Fruit fly (Drosophila melanogaster) whole organism, embryonic: ENCODE results near the gene CG33543.

Experiments used
- BEAF-32 ChIP-seq: fragments of 200-800 bp; sonication (Bioruptor generic); optimal IDR thresholded peaks from 3 replicates; lab custom pipeline; 2017; ENCODE audit warnings: missing biosample characterization, missing genetic modification characterization, mild to moderate bottlenecking, moderate library complexity, missing genetic modification reagents
- CG10209 ChIP-seq: fragments of 200-800 bp; sonication (Bioruptor generic); optimal IDR thresholded peaks from 3 replicates; lab custom pipeline; 2017; ENCODE audit warnings: missing biosample characterization, mild to moderate bottlenecking, missing genetic modification characterization, missing genetic modification reagents
- CG11723 ChIP-seq: fragments of 200-800 bp; sonication (Bioruptor generic); optimal IDR thresholded peaks from 2 replicates; lab custom pipeline; 2017; ENCODE audit warnings: missing biosample characterization, mild to moderate bottlenecking, missing genetic modification characterization
- CG12659 ChIP-seq: fragments of 200-800 bp; sonication (Bioruptor generic); optimal IDR thresholded peaks from 3 replicates; lab custom pipeline; 2017; ENCODE audit warnings: mild to moderate bottlenecking, missing biosample characterization, missing genetic modification reagents, missing genetic modification characterization
- CG13123 ChIP-seq: fragments of 200-800 bp; sonication (Bioruptor generic); optimal IDR thresholded peaks from 2 replicates; lab custom pipeline; 2016; ENCODE audit warnings: missing biosample characterization, missing genetic modification characterization
- CG13424 ChIP-seq: fragments of 200-800 bp; sonication (Bioruptor generic); optimal IDR thresholded peaks from 2 replicates; lab custom pipeline; 2019; ENCODE audit warnings: missing biosample characterization, mild to moderate bottlenecking, missing genetic modification characterization, moderate library complexity
- CG14441 ChIP-seq: fragments of 200-800 bp; sonication (Bioruptor generic); IDR thresholded peaks from 2 replicates; pipeline ENCODE4 v1.3.6; 2022; ENCODE audit warnings: missing biosample characterization, missing genetic modification characterization
- CG17359 ChIP-seq: fragments of 200-800 bp; sonication (Bioruptor generic); optimal IDR thresholded peaks from 3 replicates; lab custom pipeline; 2018; ENCODE audit warnings: missing biosample characterization, mild to moderate bottlenecking, missing genetic modification characterization, moderate library complexity
- CG18764 ChIP-seq: fragments of 200-800 bp; sonication (Bioruptor generic); optimal IDR thresholded peaks from 3 replicates; lab custom pipeline; 2016; ENCODE audit warnings: missing biosample characterization, missing genetic modification characterization
- CG2202 ChIP-seq: fragments of 200-800 bp; sonication (Bioruptor generic); optimal IDR thresholded peaks from 2 replicates; lab custom pipeline; 2018; ENCODE audit warnings: missing biosample characterization, mild to moderate bottlenecking, missing genetic modification characterization
- CG3163 ChIP-seq: fragments of 200-800 bp; sonication (Bioruptor generic); optimal IDR thresholded peaks from 3 replicates; lab custom pipeline; 2016; ENCODE audit warnings: missing biosample characterization, missing genetic modification characterization
- CG32767 ChIP-seq: fragments of 200-800 bp; sonication (Bioruptor generic); IDR thresholded peaks from 2 replicates; pipeline ENCODE4 v1.3.6; 2022; ENCODE audit warnings: missing biosample characterization, missing genetic modification characterization
- CG3281 ChIP-seq: fragments of 200-800 bp; sonication (Bioruptor generic); optimal IDR thresholded peaks from 3 replicates; lab custom pipeline; 2017; ENCODE audit warnings: missing biosample characterization, mild to moderate bottlenecking, missing genetic modification characterization
- CG34376 ChIP-seq: fragments of 200-800 bp; sonication (Bioruptor generic); optimal IDR thresholded peaks from 2 replicates; lab custom pipeline; 2018; ENCODE audit warnings: missing biosample characterization, mild to moderate bottlenecking, missing genetic modification characterization
- CG43689 ChIP-seq: fragments of 200-800 bp; sonication (Bioruptor generic); IDR thresholded peaks from 2 replicates; pipeline ENCODE4 v1.3.6; 2022; ENCODE audit warnings: missing biosample characterization, missing genetic modification characterization
- CG6683 ChIP-seq: fragments of 200-800 bp; sonication (Bioruptor generic); optimal IDR thresholded peaks from 2 replicates; lab custom pipeline; 2017; ENCODE audit warnings: missing biosample characterization, mild to moderate bottlenecking, missing genetic modification characterization, missing genetic modification reagents
- CG6689 ChIP-seq: fragments of 200-800 bp; sonication (Bioruptor generic); IDR thresholded peaks from 2 replicates; pipeline ENCODE4 v1.3.6; 2022; ENCODE audit warnings: missing biosample characterization, missing genetic modification characterization
- CG7271 ChIP-seq: fragments of 200-800 bp; sonication (Bioruptor generic); optimal IDR thresholded peaks from 2 replicates; lab custom pipeline; 2018; ENCODE audit warnings: missing biosample characterization, mild to moderate bottlenecking, missing genetic modification characterization, moderate library complexity
- CG7556 ChIP-seq: fragments of 200-800 bp; sonication (Bioruptor generic); optimal IDR thresholded peaks from 2 replicates; lab custom pipeline; 2017; ENCODE audit warnings: missing biosample characterization, mild to moderate bottlenecking, missing genetic modification characterization
- D19A ChIP-seq: fragments of 200-800 bp; optimal IDR thresholded peaks from 3 replicates; lab custom pipeline; 2019; ENCODE audit warnings: missing biosample characterization, mild to moderate bottlenecking, missing genetic modification characterization, moderate library complexity
- Dek ChIP-seq: fragments of 200-800 bp; sonication (Bioruptor generic); optimal IDR thresholded peaks from 3 replicates; lab custom pipeline; 2019; ENCODE audit warnings: missing biosample characterization, mild to moderate bottlenecking, missing genetic modification characterization, moderate library complexity
- Dip3 ChIP-seq: fragments of 200-800 bp; sonication (Bioruptor generic); optimal IDR thresholded peaks from 3 replicates; lab custom pipeline; 2016; ENCODE audit warnings: missing biosample characterization, missing genetic modification characterization
- Dp ChIP-seq: fragments of 200-800 bp; sonication (Bioruptor generic); optimal IDR thresholded peaks from 2 replicates; lab custom pipeline; 2018; ENCODE audit warnings: missing biosample characterization, mild to moderate bottlenecking, missing genetic modification characterization, moderate library complexity
- Elba2 ChIP-seq: fragments of 200-800 bp; sonication (Bioruptor generic); optimal IDR thresholded peaks from 3 replicates; lab custom pipeline; 2016; ENCODE audit warnings: missing biosample characterization, missing genetic modification characterization
- Ets65A ChIP-seq: fragments of 200-800 bp; sonication (Bioruptor generic); peaks from one replicate; lab custom pipeline; 2016; ENCODE audit warnings: missing biosample characterization, missing genetic modification characterization
- Ets97D ChIP-seq: fragments of 200-800 bp; sonication (Bioruptor generic); optimal IDR thresholded peaks from 3 replicates; lab custom pipeline; 2016; ENCODE audit warnings: missing biosample characterization, missing genetic modification characterization
- Fer3 ChIP-seq: fragments of 200-800 bp; sonication (Bioruptor generic); optimal IDR thresholded peaks from 2 replicates; lab custom pipeline; 2018; ENCODE audit warnings: missing biosample characterization, mild to moderate bottlenecking, missing genetic modification characterization, moderate library complexity
- Hand ChIP-seq: fragments of 200-800 bp; sonication (Bioruptor generic); optimal IDR thresholded peaks from 2 replicates; lab custom pipeline; 2017; ENCODE audit warnings: mild to moderate bottlenecking, missing biosample characterization, missing genetic modification reagents, missing genetic modification characterization
- Hmr ChIP-seq: fragments of 200-800 bp; sonication (Bioruptor generic); optimal IDR thresholded peaks from 3 replicates; lab custom pipeline; 2017; ENCODE audit warnings: mild to moderate bottlenecking, missing biosample characterization, missing genetic modification reagents, missing genetic modification characterization
- Hr51 ChIP-seq, 2 experiments: fragments of 200-800 bp; sonication (Bioruptor generic); optimal IDR thresholded peaks; 2 replicates in 1 of 2; 3 replicates in 1 of 2; lab custom pipeline; 2016 to 2018; ENCODE audit warnings: missing biosample characterization in 2 of 2, missing genetic modification characterization in 2 of 2, mild to moderate bottlenecking in 1 of 2, moderate library complexity in 1 of 2
- Lhr ChIP-seq: fragments of 200-800 bp; sonication (Bioruptor generic); optimal IDR thresholded peaks from 3 replicates; lab custom pipeline; 2017; ENCODE audit warnings: mild to moderate bottlenecking, missing biosample characterization, missing genetic modification reagents, missing genetic modification characterization
- NC2α ChIP-seq: fragments of 200-800 bp; sonication (Bioruptor generic); optimal IDR thresholded peaks from 2 replicates; lab custom pipeline; 2016; ENCODE audit warnings: missing biosample characterization, missing genetic modification characterization
- Nf-YC ChIP-seq: fragments of 200-800 bp; optimal IDR thresholded peaks from 3 replicates; lab custom pipeline; 2019; ENCODE audit warnings: missing biosample characterization, mild to moderate bottlenecking, missing genetic modification characterization, moderate library complexity
- Pdp1 ChIP-seq, 2 experiments: fragments of 200-800 bp; sonication (Bioruptor generic); optimal IDR thresholded peaks; 3 replicates each; lab custom pipeline; 2016; ENCODE audit warnings: missing biosample characterization in 2 of 2, missing genetic modification characterization in 2 of 2, mild to moderate bottlenecking in 1 of 2, moderate library complexity in 1 of 2
- Scr ChIP-seq: fragments of 200-800 bp; sonication (Bioruptor generic); IDR thresholded peaks from 2 replicates; pipeline ENCODE4 v1.3.6; 2022; ENCODE audit warnings: missing biosample characterization, missing genetic modification characterization; ENCODE audit not compliant: partially characterized antibody
- az2 ChIP-seq: fragments of 200-800 bp; sonication (Bioruptor generic); optimal IDR thresholded peaks from 3 replicates; lab custom pipeline; 2016; ENCODE audit warnings: missing biosample characterization, missing genetic modification characterization
- cg ChIP-seq: fragments of 200-800 bp; sonication (Bioruptor generic); optimal IDR thresholded peaks from 3 replicates; lab custom pipeline; 2019; ENCODE audit warnings: missing biosample characterization, mild to moderate bottlenecking, missing genetic modification characterization, moderate library complexity
- chinmo ChIP-seq: fragments of 200-800 bp; sonication (Bioruptor generic); IDR thresholded peaks from 4 replicates; pipeline ENCODE4 v1.3.6; 2022; ENCODE audit warnings: missing biosample characterization, missing genetic modification characterization; ENCODE audit not compliant: partially characterized antibody
- chn ChIP-seq: fragments of 200-800 bp; sonication (Bioruptor generic); optimal IDR thresholded peaks from 2 replicates; lab custom pipeline; 2016; ENCODE audit warnings: missing biosample characterization, missing genetic modification characterization
- dpn ChIP-seq, 2 experiments: fragments of 200-800 bp; sonication (Bioruptor generic); optimal IDR thresholded peaks; 3 replicates each; lab custom pipeline; 2016; ENCODE audit warnings: missing biosample characterization in 2 of 2, missing genetic modification characterization in 2 of 2
- gce ChIP-seq: fragments of 200-800 bp; sonication (Bioruptor generic); IDR thresholded peaks from 3 replicates; pipeline ENCODE4 v1.3.6; 2022; ENCODE audit warnings: missing biosample characterization, missing genetic modification characterization
- ham ChIP-seq: fragments of 200-800 bp; sonication (Bioruptor generic); IDR thresholded peaks from 2 replicates; pipeline ENCODE4 v1.3.6; 2022; ENCODE audit warnings: missing biosample characterization, missing genetic modification characterization
- insv ChIP-seq, 2 experiments: fragments of 200-800 bp; sonication (Bioruptor generic); optimal IDR thresholded peaks; 3 replicates each; lab custom pipeline; 2016 to 2018; ENCODE audit warnings: missing biosample characterization in 2 of 2, missing genetic modification characterization in 2 of 2
- otp ChIP-seq: fragments of 200-800 bp; sonication (Bioruptor generic); IDR thresholded peaks from 3 replicates; pipeline ENCODE4, ENCODE4 v1.3.6; 2022; ENCODE audit warnings: missing biosample characterization, missing genetic modification characterization
- prd ChIP-seq, 3 experiments: fragments of >200 bp in 2 of 3; fragments of 200-800 bp in 1 of 3; sonication (Bioruptor generic) in 1 of 3; optimal IDR thresholded peaks in 2 of 3; IDR thresholded peaks in 1 of 3; 2 replicates in 2 of 3; 3 replicates in 1 of 3; pipeline versions ENCODE4 v1.3.6 to Lab custom; 2017 to 2022; ENCODE audit warnings: missing biosample characterization in 1 of 3, missing genetic modification characterization in 1 of 3
- psq ChIP-seq: fragments of 200-800 bp; sonication (Bioruptor generic); optimal IDR thresholded peaks from 2 replicates; lab custom pipeline; 2017; ENCODE audit warnings: missing biosample characterization, missing genetic modification characterization
- sd ChIP-seq: fragments of 200-800 bp; sonication (Bioruptor generic); optimal IDR thresholded peaks from 3 replicates; lab custom pipeline; 2018; ENCODE audit warnings: missing biosample characterization, mild to moderate bottlenecking, missing genetic modification characterization, moderate library complexity
- unpg ChIP-seq: fragments of 200-800 bp; sonication (Bioruptor generic); optimal IDR thresholded peaks from 3 replicates; lab custom pipeline; 2018; ENCODE audit warnings: missing biosample characterization, mild to moderate bottlenecking, missing genetic modification characterization, moderate library complexity

CG33543 gene

dm6 chr2L:1980708-1981339 lies 25.3 kb downstream of the CG33543 start, which contains the start of the genes CG15356 and CG15362 (continued):
- TF ChIP-seq CG7556 (GFP tag; lab: Kevin White, UChicago) (no peak), CG11723 (GFP tag; lab: Kevin White, UChicago) (no peak), ham (GFP tag; lab: Robert Waterston, UW) (no peak), CG13123 (no peak), az2 (GFP tag; lab: Kevin White, UChicago) (peak; percentile 16), Pdp1 (GFP tag; optimal IDR thresholded peaks at IDR 0.05; lab: Kevin White, UChicago) (peak in 1 of 2 experiments; percentile 27), insv (GFP tag; optimal IDR thresholded peaks at IDR 0.05; lab: Kevin White, UChicago) (peak in 1 of 2 experiments; percentile 71), cg (GFP tag; lab: Kevin White, UChicago) (no peak), Dip3 (GFP tag; lab: Kevin White, UChicago) (peak; percentile 17), Ets97D (GFP tag; lab: Kevin White, UChicago) (peak; percentile 86), Nf-YC (tag; lab: Kevin White, UChicago) (peak; percentile 29), Elba2 (GFP tag; lab: Kevin White, UChicago) (peak; percentile 96), CG32767 (no peak), CG7271 (no peak), gce (GFP tag; lab: Robert Waterston, UW) (no peak), otp (GFP tag; lab: Robert Waterston, UW) (0 out of 3 replicates have a peak, but pooled peaks have one; percentile 29), prd (optimal IDR thresholded peaks at IDR 0.05; lab: Kevin White, UChicago) (no peak), prd (GFP tag; IDR thresholded peaks at IDR 0.05; lab: Robert Waterston, UW) (peak; percentile 40; the same call in 1 of the 3 replicates), CG14441 (GFP tag; lab: Robert Waterston, UW) (0 out of 2 replicates have a peak, but pooled peaks have one; percentile 8), Hmr (no peak), chn (GFP tag; lab: Kevin White, UChicago) (peak; percentile 26), Dek (tag; lab: Kevin White, UChicago) (peak; percentile 62), CG12659 (peak; percentile 83), CG34376 (GFP tag; lab: Kevin White, UChicago) (peak; percentile 22), CG6689 (GFP tag; lab: Robert Waterston, UW) (0 out of 2 replicates have a peak, but pooled peaks have one; percentile 18), CG43689 (GFP tag; lab: Robert Waterston, UW) (no peak), D19A (tag; lab: Kevin White, UChicago) (no peak), sd (no peak), CG18764 (GFP tag; lab: Kevin White, UChicago) (no peak), CG10209 (GFP tag; lab: Kevin White, UChicago) (peak; percentile 29), CG17359 (peak; percentile 25), CG13424 (tag; lab: Kevin White, UChicago) (peak; percentile 19), CG3281 (GFP tag; lab: Kevin White, UChicago) (no peak), Hr51 (GFP tag; optimal IDR thresholded peaks at IDR 0.05; lab: Kevin White, UChicago) (peak in 1 of 2 experiments; percentile 34), Scr (peak; percentile 99), unpg (GFP tag; lab: Kevin White, UChicago) (no peak), Ets65A (GFP tag; lab: Kevin White, UChicago) (peak; percentile 89), NC2α (GFP tag; lab: Kevin White, UChicago) (no peak), Dp (GFP tag; lab: Kevin White, UChicago) (peak; percentile 65), CG3163 (GFP tag; lab: Kevin White, UChicago) (no peak), Fer3 (tag; lab: Kevin White, UChicago) (peak; percentile 29), dpn (GFP tag; optimal IDR thresholded peaks at IDR 0.05; lab: Kevin White, UChicago) (peak; percentile 36 to 49), psq (no peak), chinmo (peak; percentile 99), Hand (GFP tag; lab: Kevin White, UChicago) (no peak), Lhr (GFP tag; lab: Kevin White, UChicago) (peak; percentile 9), BEAF-32 (peak; percentile 98), CG6683 (GFP tag; lab: Kevin White, UChicago) (peak; percentile 10), CG2202 (tag; lab: Kevin White, UChicago) (no peak)
